Worm (Caenorhabditis elegans) whole organism, midembryonic: ENCODE measurements around the gene C03B1.4.

Source experiments
- T22C8.4 ChIP-seq: fragments of 200-800 bp; sonication (Bioruptor generic); IDR thresholded peaks from 2 replicates; pipeline ENCODE4 v1.3.6; 2022; ENCODE audit warnings: missing genetic modification characterization, missing compliant biosample characterization
- cog-1 ChIP-seq: sonication (generic microtip); optimal IDR thresholded peaks from 2 replicates; lab custom pipeline; 2016; ENCODE audit warnings: missing genetic modification characterization, missing compliant biosample characterization
- flt-1 ChIP-seq: fragments of 200-800 bp; sonication (Bioruptor generic); IDR thresholded peaks from 2 replicates; pipeline ENCODE4 v1.3.6; 2022; ENCODE audit warnings: missing genetic modification characterization, missing compliant biosample characterization
- klf-2 ChIP-seq: fragments of 200-800 bp; sonication (Bioruptor generic); conservative IDR thresholded peaks from 2 replicates; pipeline ENCODE4 v1.3.6; 2022; ENCODE audit warnings: missing genetic modification reagents, missing genetic modification characterization, missing compliant biosample characterization
- med-1 ChIP-seq: sonication (generic microtip); optimal IDR thresholded peaks from 2 replicates; lab custom pipeline; 2017; ENCODE audit warnings: missing genetic modification characterization, mild to moderate bottlenecking, missing compliant biosample characterization, antibody characterized with exemption, missing genetic modification reagents; ENCODE audit not compliant: insufficient read depth
- ref-1 ChIP-seq: fragments of 200-800 bp; sonication (Bioruptor generic); conservative IDR thresholded peaks from 2 replicates; pipeline ENCODE4 v1.3.6; 2022; ENCODE audit warnings: missing genetic modification reagents, missing genetic modification characterization, missing compliant biosample characterization
- tab-1 ChIP-seq: fragments of 200-800 bp; sonication (Bioruptor generic); IDR thresholded peaks from 2 replicates; pipeline ENCODE4 v1.3.6; 2022; ENCODE audit warnings: missing genetic modification characterization, missing compliant biosample characterization
- ztf-23 ChIP-seq: fragments of 200-800 bp; sonication (Bioruptor generic); IDR thresholded peaks from 2 replicates; pipeline ENCODE4 v1.3.6; 2022; ENCODE audit warnings: missing genetic modification reagents, missing genetic modification characterization, missing compliant biosample characterization
- ztf-29 ChIP-seq: fragments of 200-800 bp; sonication (Bioruptor generic); IDR thresholded peaks from 2 replicates; pipeline ENCODE4 v1.3.6; 2022; ENCODE audit warnings: missing genetic modification reagents, missing genetic modification characterization, missing compliant biosample characterization

ce11 chrX:6337338-6337737, 27.0 kb upstream of the C03B1.4 start:
- TF ChIP-seq flt-1 (GFP tag; lab: Robert Waterston, UW) (no peak), med-1 (GFP tag; lab: Kevin White, UChicago) (no peak), tab-1 (GFP tag; lab: Robert Waterston, UW) (no peak), ztf-29 (GFP tag; lab: Robert Waterston, UW) (no peak), ztf-23 (GFP tag; lab: Robert Waterston, UW) (no peak), T22C8.4 (no peak), cog-1 (tag; lab: Kevin White, UChicago) (no peak), ref-1 (GFP tag; lab: Robert Waterston, UW) (no peak), klf-2 (GFP tag; lab: Robert Waterston, UW) (no peak)
